Worm (Caenorhabditis elegans) whole organism, midembryonic: Measurements from ENCODE around the gene klo-2.

Experiments
- T22C8.4 ChIP-seq: fragments of 200-800 bp; sonication (Bioruptor generic); IDR thresholded peaks from 2 replicates; pipeline ENCODE4 v1.3.6; 2022; ENCODE audit warnings: missing genetic modification characterization, missing compliant biosample characterization
- flt-1 ChIP-seq: fragments of 200-800 bp; sonication (Bioruptor generic); IDR thresholded peaks from 2 replicates; pipeline ENCODE4 v1.3.6; 2022; ENCODE audit warnings: missing genetic modification characterization, missing compliant biosample characterization
- med-1 ChIP-seq: sonication (generic microtip); optimal IDR thresholded peaks from 2 replicates; lab custom pipeline; 2017; ENCODE audit warnings: missing genetic modification characterization, mild to moderate bottlenecking, missing compliant biosample characterization, antibody characterized with exemption, missing genetic modification reagents; ENCODE audit not compliant: insufficient read depth
- tab-1 ChIP-seq: fragments of 200-800 bp; sonication (Bioruptor generic); IDR thresholded peaks from 2 replicates; pipeline ENCODE4 v1.3.6; 2022; ENCODE audit warnings: missing genetic modification characterization, missing compliant biosample characterization
- ztf-23 ChIP-seq: fragments of 200-800 bp; sonication (Bioruptor generic); IDR thresholded peaks from 2 replicates; pipeline ENCODE4 v1.3.6; 2022; ENCODE audit warnings: missing genetic modification reagents, missing genetic modification characterization, missing compliant biosample characterization

DNA sequence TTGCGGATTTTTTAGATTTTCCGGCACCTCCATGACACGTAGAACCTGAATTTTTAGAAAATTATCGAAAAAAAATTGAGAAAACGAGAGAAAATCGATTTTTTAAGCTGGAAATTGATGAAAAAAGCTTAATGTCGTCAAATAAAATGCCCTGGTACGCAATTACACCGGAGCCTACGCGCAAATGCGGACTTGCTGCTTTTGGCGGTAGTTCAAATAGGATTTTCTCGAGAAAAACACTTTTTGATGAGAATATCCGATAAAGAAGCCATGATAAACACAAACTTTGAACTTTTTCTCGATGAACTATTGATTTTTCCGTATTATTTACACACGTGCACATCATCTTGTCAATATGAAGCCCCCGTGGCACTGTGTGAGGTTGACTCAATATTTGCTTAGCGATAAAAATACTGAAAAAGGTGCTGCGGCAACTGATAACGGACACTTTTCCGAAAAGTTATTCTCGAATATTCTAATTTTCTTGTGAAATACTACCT lies 27.8 kb upstream of the klo-2 start, which contains the start of the genes W04B5.5 and W04B5.3:
- TF ChIP-seq tab-1 (GFP tag; lab: Robert Waterston, UW) (no peak), med-1 (GFP tag; lab: Kevin White, UChicago) (no peak), flt-1 (GFP tag; lab: Robert Waterston, UW) (no peak), ztf-23 (GFP tag; lab: Robert Waterston, UW) (no peak), T22C8.4 (GFP tag; lab: Robert Waterston, UW) (no peak)
